Worm (Caenorhabditis elegans): ENCODE measurements around the gene oatr-1.

DNA sequence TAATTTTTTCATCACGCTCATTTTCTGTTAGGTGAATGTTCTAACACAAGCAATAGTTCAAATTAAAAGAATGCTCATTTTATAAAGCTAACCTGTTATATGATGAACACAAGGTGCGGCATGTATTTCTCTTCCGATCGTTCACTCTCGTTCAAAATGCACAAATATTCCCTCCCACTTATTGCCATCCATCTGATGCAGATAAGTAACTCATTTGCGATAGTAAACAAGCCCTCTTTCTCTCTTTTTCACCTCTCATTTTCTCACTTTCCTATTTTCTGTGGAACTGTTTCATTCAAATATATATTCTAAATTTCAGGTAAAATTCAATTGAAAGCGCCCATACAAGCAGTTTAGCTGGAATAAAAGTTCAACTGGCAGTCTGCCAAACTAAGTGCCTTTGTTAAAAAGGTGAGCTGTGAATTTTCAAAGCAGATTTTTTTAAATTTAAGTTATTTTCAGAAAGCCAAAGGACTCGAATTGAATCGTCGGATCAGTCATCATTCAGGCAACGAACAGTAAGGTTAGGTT is 49.9 kb downstream of the oatr-1 start, which contains the start of the genes trmt-10C.2 and C56G2.22:
- TF ChIP-seq bed-3 (GFP tag; optimal IDR thresholded peaks at IDR 0.05) (no peak), mls-2 (tag; optimal IDR thresholded peaks at IDR 0.05) (no peak), lsy-2 (tag; optimal IDR thresholded peaks at IDR 0.05) (no peak), snpc-4 (tag; optimal IDR thresholded peaks at IDR 0.05) (no peak), nhr-28 (tag; optimal IDR thresholded peaks at IDR 0.05) (no peak), zip-8 (tag; optimal IDR thresholded peaks at IDR 0.05) (no peak), nhr-76 (tag; optimal IDR thresholded peaks at IDR 0.05) (no peak), ces-1 (GFP tag; optimal IDR thresholded peaks at IDR 0.05) (no peak), nhr-237 (tag; optimal IDR thresholded peaks at IDR 0.05) (no peak)
